Fruit fly (Drosophila melanogaster): ENCODE measurements around the gene Nlp.
A peak's percentile ranks its signal among the peaks of the same experiment; 100 is the strongest.

Gene Nlp

DNA sequence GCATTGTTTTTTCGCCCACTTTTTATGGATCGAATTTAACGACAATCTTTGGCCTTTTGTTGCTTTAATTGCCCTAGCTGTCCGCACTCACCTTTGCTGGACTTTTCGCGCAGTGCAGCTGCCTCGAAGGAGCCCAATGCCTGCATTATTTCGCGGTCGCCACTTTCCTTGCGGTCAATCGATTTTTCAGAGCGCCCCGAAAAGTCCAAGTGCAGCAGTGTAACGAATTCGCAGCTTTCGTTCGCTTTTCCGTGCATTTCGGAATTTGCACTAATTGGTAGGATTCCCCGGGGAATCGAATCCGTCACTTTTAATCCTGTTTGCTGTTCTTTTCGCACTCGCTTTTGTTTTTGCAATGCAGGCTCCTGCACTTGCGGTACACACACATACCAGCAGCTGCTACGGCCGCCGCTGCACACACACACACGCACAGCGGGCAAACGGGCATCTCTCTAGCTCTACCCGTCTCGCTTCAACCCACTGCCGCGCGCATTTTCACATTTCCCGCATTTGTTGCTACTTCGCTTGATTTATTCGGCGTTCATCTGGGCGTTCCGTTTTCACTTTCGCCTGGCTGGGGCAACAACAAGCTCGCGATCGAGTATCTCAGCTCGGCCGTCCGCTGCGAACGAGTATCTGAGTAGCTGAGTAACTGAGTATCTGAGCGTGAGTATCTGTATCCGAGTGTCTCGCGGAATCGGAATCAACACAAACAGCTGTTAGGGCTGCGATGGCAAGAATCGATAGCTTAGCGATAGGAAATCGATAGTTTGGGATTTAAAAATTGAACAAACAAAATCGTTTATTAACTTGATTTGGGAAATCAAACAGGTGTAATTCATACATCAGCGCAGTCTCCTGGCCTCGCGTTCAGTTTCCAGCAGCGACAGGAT is 17.2 kb downstream of the Nlp start, which contains the start of gene Mgat2 (continued):
- TF ChIP-seq stwl (tag; optimal IDR thresholded peaks at IDR 0.05), result peak; percentile 39
- TF ChIP-seq repo (GFP tag; optimal IDR thresholded peaks at IDR 0.05), result no peak
- TF ChIP-seq CG12744 (GFP tag; optimal IDR thresholded peaks at IDR 0.05), result no peak
- no peak for TF ChIP-seq CG15514 (GFP tag; optimal IDR thresholded peaks at IDR 0.05)
- no peak for TF ChIP-seq NFAT (GFP tag; IDR thresholded peaks at IDR 0.05)
- no peak for TF ChIP-seq trh (GFP tag; optimal IDR thresholded peaks at IDR 0.05)
- TF ChIP-seq oc (tag; optimal IDR thresholded peaks at IDR 0.05), result peak; percentile 57
- TF ChIP-seq CG9609 (GFP tag; optimal IDR thresholded peaks at IDR 0.05), result no peak
- TF ChIP-seq CG10366 (GFP tag; IDR thresholded peaks at IDR 0.05), result no peak
- no peak for TF ChIP-seq GATAe (GFP tag; conservative IDR thresholded peaks at IDR 0.05)
- no peak for TF ChIP-seq CG10565 (GFP tag; optimal IDR thresholded peaks at IDR 0.05)
- TF ChIP-seq Hey (tag; optimal IDR thresholded peaks at IDR 0.05), result no peak
- TF ChIP-seq Lpt (GFP tag; optimal IDR thresholded peaks at IDR 0.05), result no peak
- no peak for TF ChIP-seq br (optimal IDR thresholded peaks at IDR 0.05)
- TF ChIP-seq lbe (GFP tag; optimal IDR thresholded peaks at IDR 0.05), result peak; percentile 34
- no peak for TF ChIP-seq phol (tag; optimal IDR thresholded peaks at IDR 0.05)
- no peak for TF ChIP-seq bab2 (GFP tag; optimal IDR thresholded peaks at IDR 0.05)
- TF ChIP-seq nerfin-1 (tag; optimal IDR thresholded peaks at IDR 0.05), result peak; percentile 84
- TF ChIP-seq Hr3 (GFP tag; optimal IDR thresholded peaks at IDR 0.05), result no peak
- no peak for TF ChIP-seq pan (optimal IDR thresholded peaks at IDR 0.05)
- no peak for TF ChIP-seq pan (GFP tag; optimal IDR thresholded peaks at IDR 0.05 in 1 of 2, IDR thresholded peaks at IDR 0.05 in 1 of 2)
- no peak for TF ChIP-seq ap (GFP tag; IDR thresholded peaks at IDR 0.05)
- TF ChIP-seq CG4424 (GFP tag; optimal IDR thresholded peaks at IDR 0.05), result no peak
- no peak for TF ChIP-seq HLH54F (GFP tag; optimal IDR thresholded peaks at IDR 0.05)
- TF ChIP-seq CG1647 (GFP tag; optimal IDR thresholded peaks at IDR 0.05), result no peak
- peak; percentile 100 for TF ChIP-seq Blimp-1 (GFP tag; optimal IDR thresholded peaks at IDR 0.05)
- peak; percentile 82; the same call in 2 of the 3 replicates for TF ChIP-seq CG6175 (GFP tag; IDR thresholded peaks at IDR 0.05)
- peak; percentile 15 for TF ChIP-seq CG14965 (GFP tag; optimal IDR thresholded peaks at IDR 0.05; ENCODE audit: borderline replicate concordance)
- TF ChIP-seq PHDP (tag; optimal IDR thresholded peaks at IDR 0.05), result no peak
- no peak for TF ChIP-seq caup (GFP tag; optimal IDR thresholded peaks at IDR 0.05; ENCODE audit: severe bottlenecking)
- peak; percentile 67 for TF ChIP-seq fd64A (GFP tag; optimal IDR thresholded peaks at IDR 0.05)
- no peak for TF ChIP-seq dmrt99B (tag; optimal IDR thresholded peaks at IDR 0.05)
- peak; percentile 97 for TF ChIP-seq CG34224 (GFP tag; IDR thresholded peaks at IDR 0.05; ENCODE audit: partially characterized antibody)
- peak; percentile 72 for TF ChIP-seq nerfin-2 (GFP tag; IDR thresholded peaks at IDR 0.05; ENCODE audit: partially characterized antibody)
- TF ChIP-seq CG15011 (GFP tag; optimal IDR thresholded peaks at IDR 0.05), result no peak
- no peak for TF ChIP-seq schlank (tag; optimal IDR thresholded peaks at IDR 0.05)
- no peak for TF ChIP-seq Ravus (GFP tag; IDR thresholded peaks at IDR 0.05)
- peak in 1 of 3 experiments; percentile 88 for TF ChIP-seq Stat92E (GFP tag; optimal IDR thresholded peaks at IDR 0.05)
- TF ChIP-seq E2f1 (GFP tag; IDR thresholded peaks at IDR 0.05), result peak; percentile 49; the same call in 1 of the 2 replicates
- TF ChIP-seq mam (GFP tag; optimal IDR thresholded peaks at IDR 0.05), result no peak
- no peak for TF ChIP-seq CG2889 (GFP tag; IDR thresholded peaks at IDR 0.05)
- peak; percentile 92 for TF ChIP-seq CG4360 (GFP tag; IDR thresholded peaks at IDR 0.05)
- TF ChIP-seq peb (GFP tag; IDR thresholded peaks at IDR 0.05), result no peak
- no peak for TF ChIP-seq CG8765 (GFP tag; IDR thresholded peaks at IDR 0.05)
- TF ChIP-seq CG2199 (GFP tag; IDR thresholded peaks at IDR 0.05), result peak; percentile 74; the same call in 1 of the 3 replicates
- no peak for TF ChIP-seq CG10462 (GFP tag; optimal IDR thresholded peaks at IDR 0.05)
- peak; percentile 62 for TF ChIP-seq CG4707 (GFP tag; optimal IDR thresholded peaks at IDR 0.05)
- no peak for TF ChIP-seq fu2 (GFP tag; optimal IDR thresholded peaks at IDR 0.05)
- TF ChIP-seq CrebB (tag; optimal IDR thresholded peaks at IDR 0.05), result peak; percentile 47

Data from whole organism, embryonic.